Worm (Caenorhabditis elegans) whole organism, L1 larva: ENCODE data around the gene C05C10.2.

Experiments
- C04F5.9 ChIP-seq: sonication (generic microtip); optimal IDR thresholded peaks from 2 replicates; lab custom pipeline; 2016; ENCODE audit warnings: missing genetic modification characterization, missing compliant biosample characterization
- C16A3.4 ChIP-seq: fragments of 150-350 bp; optimal IDR thresholded peaks from 2 replicates; lab custom pipeline; 2014; ENCODE audit warnings: missing biosample characterization, missing genetic modification characterization
- C34B4.2 ChIP-seq: sonication (generic microtip); optimal IDR thresholded peaks from 2 replicates; lab custom pipeline; 2017; ENCODE audit warnings: mild to moderate bottlenecking, missing genetic modification characterization, missing compliant biosample characterization
- F16B12.6 ChIP-seq: fragments of 150-350 bp; optimal IDR thresholded peaks from 2 replicates; lab custom pipeline; 2014; ENCODE audit warnings: missing biosample characterization, missing genetic modification characterization
- alr-1 ChIP-seq: fragments of 200-800 bp; sonication (Bioruptor generic); optimal IDR thresholded peaks from 2 replicates; lab custom pipeline; 2018; ENCODE audit warnings: borderline replicate concordance, mild to moderate bottlenecking, missing genetic modification characterization, missing compliant biosample characterization
- ceh-90 ChIP-seq: sonication (generic microtip); optimal IDR thresholded peaks from 2 replicates; lab custom pipeline; 2016; ENCODE audit warnings: missing genetic modification characterization, missing compliant biosample characterization
- dpl-1 ChIP-seq, 3 experiments: fragments of 150-350 bp in 2 of 3; sonication (generic microtip) in 1 of 3; optimal IDR thresholded peaks; 2 replicates each; lab custom pipeline; 2014 to 2017; ENCODE audit warnings: missing biosample characterization in 3 of 3, missing genetic modification characterization in 3 of 3, missing genetic modification reagents in 3 of 3
- dsc-1 ChIP-seq: sonication (generic microtip); optimal IDR thresholded peaks from 2 replicates; lab custom pipeline; 2016; ENCODE audit warnings: mild to moderate bottlenecking, missing genetic modification characterization, missing compliant biosample characterization
- efl-1 ChIP-seq, 4 experiments: fragments of 150-350 bp; optimal IDR thresholded peaks in 3 of 4; peaks in 1 of 4; 1 replicate in 1 of 4; 2 replicates in 3 of 4; lab custom pipeline; 2014; ENCODE audit warnings: missing biosample characterization in 2 of 4, missing genetic modification characterization in 2 of 4, missing genetic modification reagents in 2 of 4
- egl-13 ChIP-seq: sonication (generic microtip); optimal IDR thresholded peaks from 2 replicates; lab custom pipeline; 2016; ENCODE audit warnings: missing genotype, missing genetic modification reagents, missing genetic modification characterization, missing compliant biosample characterization
- elt-2 ChIP-seq: sonication (generic microtip); optimal IDR thresholded peaks from 2 replicates; lab custom pipeline; 2016; ENCODE audit warnings: missing genetic modification characterization, mild to moderate bottlenecking, inconsistent platforms, missing compliant biosample characterization, missing genetic modification reagents
- fkh-10 ChIP-seq: sonication (generic microtip); optimal IDR thresholded peaks from 2 replicates; lab custom pipeline; 2017; ENCODE audit warnings: missing biosample characterization, missing genetic modification reagents, missing genetic modification characterization
- fos-1 ChIP-seq: fragments of 150-350 bp; optimal IDR thresholded peaks from 2 replicates; lab custom pipeline; 2014; ENCODE audit warnings: missing biosample characterization, missing genetic modification characterization
- grh-1 ChIP-seq: fragments of 200-800 bp; sonication (Bioruptor generic); IDR thresholded peaks from 2 replicates; pipeline ENCODE4 v1.3.6; 2022; ENCODE audit warnings: missing genetic modification reagents, missing genetic modification characterization, missing compliant biosample characterization
- hlh-17 ChIP-seq: fragments of 200-800 bp; sonication (Bioruptor generic); optimal IDR thresholded peaks from 2 replicates; lab custom pipeline; 2018; ENCODE audit warnings: missing genetic modification characterization, mild to moderate bottlenecking, missing compliant biosample characterization, moderate library complexity, borderline replicate concordance
- irx-1 ChIP-seq: sonication (generic microtip); optimal IDR thresholded peaks from 2 replicates; lab custom pipeline; 2016; ENCODE audit warnings: missing genetic modification characterization, missing compliant biosample characterization
- isw-1 ChIP-seq: fragments of 200-800 bp; sonication (Bioruptor generic); IDR thresholded peaks from 2 replicates; pipeline ENCODE4 v1.3.6; 2022; ENCODE audit warnings: missing genetic modification characterization, missing compliant biosample characterization
- lin-13 ChIP-seq: fragments of 150-350 bp; optimal IDR thresholded peaks from 2 replicates; lab custom pipeline; 2014; ENCODE audit warnings: missing biosample characterization, missing genetic modification reagents, missing genetic modification characterization
- lin-14 ChIP-seq: fragments of 200-800 bp; sonication (Bioruptor generic); optimal IDR thresholded peaks from 2 replicates; lab custom pipeline; 2018; ENCODE audit warnings: mild to moderate bottlenecking, missing genetic modification characterization, moderate library complexity, missing compliant biosample characterization
- lin-15B ChIP-seq: fragments of 150-350 bp; sonication (generic microtip); optimal IDR thresholded peaks from 3 replicates; lab custom pipeline; 2014; ENCODE audit warnings: missing biosample characterization, missing genetic modification characterization
- lin-39 ChIP-seq: fragments of 150-350 bp; optimal IDR thresholded peaks from 2 replicates; lab custom pipeline; 2014; ENCODE audit warnings: missing biosample characterization, missing genetic modification reagents, missing genetic modification characterization
- lir-3 ChIP-seq: sonication (generic microtip); optimal IDR thresholded peaks from 2 replicates; lab custom pipeline; 2016; ENCODE audit warnings: mild to moderate bottlenecking, missing genetic modification characterization, moderate library complexity, missing compliant biosample characterization; ENCODE audit not compliant: poor library complexity
- lsy-2 ChIP-seq, 2 experiments: fragments of 150-350 bp; optimal IDR thresholded peaks; 2 replicates each; lab custom pipeline; 2014; ENCODE audit warnings: missing biosample characterization in 2 of 2, missing genetic modification characterization in 2 of 2
- mdl-1 ChIP-seq, 2 experiments: fragments of 150-350 bp; optimal IDR thresholded peaks; 2 replicates each; lab custom pipeline; 2014 to 2017; ENCODE audit warnings: missing biosample characterization in 2 of 2, missing genetic modification characterization in 2 of 2, inconsistent platforms in 1 of 2
- nhr-11 ChIP-seq: fragments of 150-350 bp; optimal IDR thresholded peaks from 2 replicates; lab custom pipeline; 2014; ENCODE audit warnings: missing biosample characterization, missing genetic modification characterization
- nhr-20 ChIP-seq: sonication (generic microtip); optimal IDR thresholded peaks from 2 replicates; lab custom pipeline; 2016; ENCODE audit warnings: mild to moderate bottlenecking, missing genetic modification characterization, missing compliant biosample characterization
- nhr-237 ChIP-seq: fragments of 150-350 bp; optimal IDR thresholded peaks from 2 replicates; lab custom pipeline; 2014; ENCODE audit warnings: missing biosample characterization, missing genetic modification characterization
- nhr-47 ChIP-seq: sonication (generic microtip); optimal IDR thresholded peaks from 2 replicates; lab custom pipeline; 2016; ENCODE audit warnings: mild to moderate bottlenecking, missing genetic modification characterization, moderate library complexity, missing compliant biosample characterization
- nhr-71 ChIP-seq: sonication (generic microtip); optimal IDR thresholded peaks from 2 replicates; lab custom pipeline; 2016; ENCODE audit warnings: mild to moderate bottlenecking, missing genetic modification characterization, moderate library complexity, missing compliant biosample characterization
- nhr-84 ChIP-seq: sonication (generic microtip); optimal IDR thresholded peaks from 2 replicates; lab custom pipeline; 2017; ENCODE audit warnings: missing biosample characterization, missing genetic modification characterization
- nhr-85 ChIP-seq: sonication (generic microtip); peaks from one replicate; lab custom pipeline; 2016; ENCODE audit warnings: missing genetic modification characterization, inconsistent platforms, missing compliant biosample characterization
- nhr-90 ChIP-seq: sonication (generic microtip); optimal IDR thresholded peaks from 2 replicates; lab custom pipeline; 2016; ENCODE audit warnings: mild to moderate bottlenecking, missing genetic modification characterization, missing compliant biosample characterization; ENCODE audit not compliant: poor library complexity
- pqm-1 ChIP-seq: sonication (generic microtip); optimal IDR thresholded peaks from 3 replicates; lab custom pipeline; 2017; ENCODE audit warnings: missing biosample characterization, missing genetic modification characterization
- rnt-1 ChIP-seq: sonication (generic microtip); optimal IDR thresholded peaks from 2 replicates; lab custom pipeline; 2016; ENCODE audit warnings: mild to moderate bottlenecking, missing genetic modification characterization, moderate library complexity, missing compliant biosample characterization
- skn-1 ChIP-seq: fragments of 150-350 bp; optimal IDR thresholded peaks from 2 replicates; lab custom pipeline; 2014; ENCODE audit warnings: missing biosample characterization, missing genetic modification characterization
- snpc-4 ChIP-seq: fragments of 150-350 bp; optimal IDR thresholded peaks from 2 replicates; lab custom pipeline; 2014; ENCODE audit warnings: missing biosample characterization, missing genetic modification characterization
- sox-4 ChIP-seq: sonication (generic microtip); optimal IDR thresholded peaks from 2 replicates; lab custom pipeline; 2016; ENCODE audit warnings: missing genetic modification characterization, missing compliant biosample characterization
- sptf-1 ChIP-seq: fragments of 150-350 bp; optimal IDR thresholded peaks from 2 replicates; lab custom pipeline; 2014; ENCODE audit warnings: missing biosample characterization, missing genetic modification characterization
- swsn-7 ChIP-seq: sonication (generic microtip); optimal IDR thresholded peaks from 2 replicates; lab custom pipeline; 2016; ENCODE audit warnings: missing genetic modification characterization, missing compliant biosample characterization
- tbx-2 ChIP-seq: sonication (generic microtip); optimal IDR thresholded peaks from 2 replicates; lab custom pipeline; 2016; ENCODE audit warnings: missing genetic modification characterization, missing compliant biosample characterization
- tlp-1 ChIP-seq: fragments of 150-350 bp; optimal IDR thresholded peaks from 2 replicates; lab custom pipeline; 2014; ENCODE audit warnings: missing biosample characterization, missing genetic modification characterization
- unc-130 ChIP-seq: fragments of 150-350 bp; optimal IDR thresholded peaks from 2 replicates; lab custom pipeline; 2017; ENCODE audit warnings: missing biosample characterization, missing genetic modification characterization, inconsistent platforms
- xbp-1 ChIP-seq: sonication (generic microtip); optimal IDR thresholded peaks from 2 replicates; lab custom pipeline; 2016; ENCODE audit warnings: missing genetic modification characterization, missing compliant biosample characterization

Gene C05C10.2

DNA sequence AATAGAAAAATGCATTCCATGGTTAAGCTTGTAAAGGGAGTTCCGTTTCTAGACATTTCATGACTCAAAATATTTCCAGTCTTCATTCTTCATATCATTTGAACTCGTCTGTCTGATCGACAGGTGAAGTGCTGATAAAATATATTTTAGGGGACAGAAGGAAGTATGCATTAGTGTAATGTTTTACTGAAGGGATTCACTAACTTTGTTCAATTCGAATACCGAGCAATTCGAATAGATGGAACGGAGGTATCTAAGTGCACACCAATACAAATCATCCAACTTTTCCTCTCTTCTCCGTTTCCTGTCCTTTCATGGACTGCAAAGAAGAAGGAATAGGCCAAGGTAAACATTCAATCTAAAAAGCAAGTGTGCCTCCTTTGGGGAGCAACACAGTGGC is 41.8 kb downstream of the C05C10.2 start:
- TF ChIP-seq ceh-90 (tag; lab: Kevin White, UChicago): no peak
- TF ChIP-seq tbx-2 (tag; lab: Kevin White, UChicago): no peak
- no peak for TF ChIP-seq snpc-4 (tag; lab: Kevin White, UChicago)
- TF ChIP-seq fos-1 (tag; lab: Kevin White, UChicago): no peak
- TF ChIP-seq mdl-1 (tag; optimal IDR thresholded peaks at IDR 0.05; lab: Kevin White, UChicago): no peak
- TF ChIP-seq nhr-85 (tag; lab: Kevin White, UChicago): no peak
- TF ChIP-seq egl-13 (tag; lab: Kevin White, UChicago): no peak
- no peak for TF ChIP-seq grh-1 (GFP tag; lab: Robert Waterston, UW)
- no peak for TF ChIP-seq pqm-1 (tag; lab: Kevin White, UChicago)
- no peak for TF ChIP-seq alr-1 (tag; lab: Kevin White, UChicago)
- TF ChIP-seq lin-13 (GFP tag; lab: Kevin White, UChicago): no peak
- TF ChIP-seq isw-1 (GFP tag; lab: Robert Waterston, UW): no peak
- TF ChIP-seq lin-14 (GFP tag; lab: Kevin White, UChicago): no peak
- no peak for TF ChIP-seq C04F5.9 (tag; lab: Kevin White, UChicago)
- TF ChIP-seq dpl-1 (GFP tag; optimal IDR thresholded peaks at IDR 0.05; lab: Kevin White, UChicago): no peak

ce11 chrII:9965325-9965724 is 43.3 kb downstream of the C05C10.2 start:
- TF ChIP-seq lir-3: no peak
- TF ChIP-seq xbp-1 (tag; lab: Kevin White, UChicago): no peak
- peak; percentile 37 for TF ChIP-seq tbx-2 (tag; lab: Kevin White, UChicago)
- TF ChIP-seq sptf-1 (tag; lab: Kevin White, UChicago): no peak
- TF ChIP-seq, all 84 proteins: peak for 1

ce11 chrII:9966954-9967353 is 44.9 kb downstream of the C05C10.2 start, which contains the start of gene dtmk-1:
Gene dtmk-1, minus strand, starts transcription at chrII:9967099.
- TF ChIP-seq skn-1 (tag; lab: Kevin White, UChicago): no peak
- no peak for TF ChIP-seq efl-1 (optimal IDR thresholded peaks at IDR 0.05; lab: Kevin White, UChicago)
- peak in 1 of 2 experiments; percentile 86 for TF ChIP-seq efl-1 (GFP tag; optimal IDR thresholded peaks at IDR 0.05 in 1 of 2; lab: Kevin White, UChicago)
- TF ChIP-seq elt-2 (tag; lab: Kevin White, UChicago): peak; percentile 4
- peak; percentile 3 for TF ChIP-seq nhr-90 (tag; lab: Kevin White, UChicago)
- peak; percentile 57 for TF ChIP-seq nhr-85 (tag; lab: Kevin White, UChicago)

DNA sequence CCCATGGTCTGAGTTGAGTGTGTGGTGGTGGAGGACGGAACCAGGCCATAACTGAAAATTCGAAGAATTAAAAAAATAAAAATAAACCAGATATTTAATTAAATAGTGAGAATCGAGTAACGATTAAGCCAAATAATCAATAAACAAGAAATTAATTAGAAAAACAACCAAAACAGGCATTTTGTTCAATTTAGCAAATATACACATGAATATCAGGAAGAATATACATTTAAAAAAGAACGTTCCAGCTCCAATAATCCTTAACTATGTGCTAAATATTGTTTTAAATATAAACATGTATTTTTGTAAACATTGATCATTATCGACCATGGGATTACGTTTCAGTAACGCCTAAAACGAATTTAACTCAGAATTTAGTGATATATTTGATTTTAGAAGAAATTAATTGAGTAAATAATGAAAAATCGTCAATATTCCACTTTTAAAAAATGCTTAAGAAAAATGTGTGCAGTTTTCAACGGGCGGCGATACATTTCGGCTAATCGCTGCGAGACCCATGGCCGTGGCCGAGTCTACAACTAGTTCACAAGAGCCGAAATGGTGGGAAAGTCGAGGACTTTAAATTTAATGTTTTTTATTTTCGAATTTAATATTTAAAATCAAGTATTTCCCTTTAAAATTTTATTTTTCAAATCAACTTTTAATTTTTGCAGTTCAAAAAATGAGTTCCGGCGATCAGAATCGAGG is 46.1 kb downstream of the C05C10.2 start, which contains the start of the genes R53.4 and psf-1:
Gene R53.4 (minus strand): TSS at position 51 of the 708 bp plus-strand sequence.
Gene psf-1 (plus strand): TSS at position 675 of the 708 bp plus-strand sequence.
- peak; percentile 80 to 88 for TF ChIP-seq lsy-2 (tag; optimal IDR thresholded peaks at IDR 0.05; lab: Kevin White, UChicago)
- no peak for TF ChIP-seq nhr-11
- TF ChIP-seq isw-1 (GFP tag; lab: Robert Waterston, UW): peak; percentile 59
- peak; percentile 53 for TF ChIP-seq irx-1 (tag; lab: Kevin White, UChicago)
- TF ChIP-seq hlh-17 (GFP tag; lab: Kevin White, UChicago): no peak
- TF ChIP-seq F16B12.6 (tag; lab: Kevin White, UChicago): peak; percentile 55
- peak; percentile 14 for TF ChIP-seq C04F5.9 (tag; lab: Kevin White, UChicago)
- TF ChIP-seq nhr-71 (tag; lab: Kevin White, UChicago): peak; percentile 81
- TF ChIP-seq lir-3: peak; percentile 86
- no peak for TF ChIP-seq lin-39 (tag; lab: Kevin White, UChicago)
- TF ChIP-seq sox-4 (tag; lab: Kevin White, UChicago): no peak
- no peak for TF ChIP-seq nhr-237 (tag; lab: Kevin White, UChicago)
- TF ChIP-seq C16A3.4 (tag; lab: Kevin White, UChicago): peak; percentile 61
- TF ChIP-seq nhr-84: no peak
- peak; percentile 72 for TF ChIP-seq tbx-2 (tag; lab: Kevin White, UChicago)
- peak; percentile 63 for TF ChIP-seq ceh-90 (tag; lab: Kevin White, UChicago)
- peak; percentile 58 for TF ChIP-seq swsn-7 (tag; lab: Kevin White, UChicago)
- peak; percentile 91 for TF ChIP-seq rnt-1 (tag; lab: Kevin White, UChicago)
- peak; percentile 43 for TF ChIP-seq egl-13 (tag; lab: Kevin White, UChicago)
- TF ChIP-seq dsc-1 (tag; lab: Kevin White, UChicago): peak; percentile 19
- TF ChIP-seq fos-1 (tag; lab: Kevin White, UChicago): no peak
- TF ChIP-seq nhr-47: peak; percentile 69
- TF ChIP-seq tlp-1: no peak
- peak; percentile 54 for TF ChIP-seq lin-15B
- no peak for TF ChIP-seq fkh-10 (GFP tag; lab: Kevin White, UChicago)
- no peak for TF ChIP-seq C34B4.2 (tag; lab: Kevin White, UChicago)
- no peak for TF ChIP-seq elt-2 (tag; lab: Kevin White, UChicago)
- peak; percentile 62 for TF ChIP-seq nhr-85 (tag; lab: Kevin White, UChicago)
- peak; percentile 71 for TF ChIP-seq nhr-20
- TF ChIP-seq unc-130 (tag; lab: Kevin White, UChicago): peak; percentile 32
- peak; percentile 23 for TF ChIP-seq snpc-4 (tag; lab: Kevin White, UChicago)
- TF ChIP-seq alr-1 (tag; lab: Kevin White, UChicago): no peak
